Fruit fly (Drosophila melanogaster) whole organism, embryonic: ENCODE data around the gene Egfrap.
A peak's percentile ranks its signal among the peaks of the same experiment; 100 is the strongest.

Experiments used
- ATbp ChIP-seq: fragments of 200-800 bp; sonication (Bioruptor generic); optimal IDR thresholded peaks from 2 replicates; lab custom pipeline; 2017; ENCODE audit warnings: missing biosample characterization, mild to moderate bottlenecking, missing genetic modification characterization, missing genetic modification reagents
- BtbVII ChIP-seq: fragments of 200-800 bp; sonication (Bioruptor generic); optimal IDR thresholded peaks from 3 replicates; lab custom pipeline; 2017; ENCODE audit warnings: missing biosample characterization, mild to moderate bottlenecking, missing genetic modification characterization
- CG10321 ChIP-seq: fragments of 200-800 bp; sonication (Bioruptor generic); IDR thresholded peaks from 2 replicates; pipeline ENCODE4 v1.3.6; 2022; ENCODE audit warnings: missing biosample characterization, missing genetic modification characterization
- CG11093 ChIP-seq: fragments of 200-800 bp; sonication (Bioruptor generic); IDR thresholded peaks from 3 replicates; pipeline ENCODE4 v1.3.6; 2022; ENCODE audit warnings: missing biosample characterization, missing genetic modification characterization
- CG13287 ChIP-seq: fragments of 200-800 bp; sonication (Bioruptor generic); IDR thresholded peaks from 2 replicates; pipeline ENCODE4 v1.3.6; 2022; ENCODE audit warnings: missing biosample characterization, missing genetic modification characterization; ENCODE audit not compliant: partially characterized antibody
- CG15601 ChIP-seq: fragments of 200-800 bp; sonication (Bioruptor generic); optimal IDR thresholded peaks from 3 replicates; lab custom pipeline; 2019; ENCODE audit warnings: missing biosample characterization, mild to moderate bottlenecking, missing genetic modification characterization, moderate library complexity
- CG16815 ChIP-seq: fragments of 200-800 bp; sonication (Bioruptor generic); optimal IDR thresholded peaks from 3 replicates; lab custom pipeline; 2017; ENCODE audit warnings: missing biosample characterization, mild to moderate bottlenecking, missing genetic modification characterization
- CG18262 ChIP-seq: fragments of 200-800 bp; optimal IDR thresholded peaks from 3 replicates; lab custom pipeline; 2019; ENCODE audit warnings: missing biosample characterization, mild to moderate bottlenecking, missing genetic modification characterization, moderate library complexity
- CG18476 ChIP-seq: fragments of 200-800 bp; sonication (Bioruptor generic); optimal IDR thresholded peaks from 2 replicates; lab custom pipeline; 2016; ENCODE audit warnings: missing biosample characterization, mild to moderate bottlenecking, missing genetic modification characterization
- CG32767 ChIP-seq: fragments of 200-800 bp; sonication (Bioruptor generic); IDR thresholded peaks from 2 replicates; pipeline ENCODE4 v1.3.6; 2022; ENCODE audit warnings: missing biosample characterization, missing genetic modification characterization
- CG32772 ChIP-seq: fragments of 200-800 bp; sonication (Bioruptor generic); IDR thresholded peaks from 2 replicates; pipeline ENCODE4 v1.3.6; 2022; ENCODE audit warnings: missing biosample characterization, missing genetic modification characterization
- CG34422 ChIP-seq: fragments of 200-800 bp; sonication (Bioruptor generic); IDR thresholded peaks from 3 replicates; pipeline ENCODE4 v1.3.6; 2022; ENCODE audit warnings: missing biosample characterization, missing genetic modification characterization
- CG4617 ChIP-seq: fragments of 200-800 bp; sonication (Bioruptor generic); optimal IDR thresholded peaks from 3 replicates; lab custom pipeline; 2016; ENCODE audit warnings: missing biosample characterization, missing genetic modification characterization, borderline replicate concordance
- CG8290 ChIP-seq, 3 experiments: fragments of 200-800 bp; sonication (Bioruptor generic); optimal IDR thresholded peaks; 2 replicates each; lab custom pipeline; 2016 to 2019; ENCODE audit warnings: missing biosample characterization in 3 of 3, missing genetic modification characterization in 3 of 3, mild to moderate bottlenecking in 2 of 3, moderate library complexity in 1 of 3
- CG8388 ChIP-seq: fragments of 200-800 bp; sonication (Bioruptor generic); optimal IDR thresholded peaks from 2 replicates; lab custom pipeline; 2019; ENCODE audit warnings: missing biosample characterization, mild to moderate bottlenecking, missing genetic modification characterization, moderate library complexity
- CG9817 ChIP-seq: fragments of 200-800 bp; sonication (Bioruptor generic); optimal IDR thresholded peaks from 2 replicates; lab custom pipeline; 2018; ENCODE audit warnings: missing biosample characterization, mild to moderate bottlenecking, missing genetic modification characterization, moderate library complexity
- CTCF ChIP-seq: fragments of 200-800 bp; sonication (Bioruptor generic); optimal IDR thresholded peaks from 2 replicates; lab custom pipeline; 2017; ENCODE audit warnings: missing biosample characterization, mild to moderate bottlenecking, missing genetic modification characterization, moderate library complexity
- CkIIα-i1 ChIP-seq: fragments of 200-800 bp; sonication (Bioruptor generic); IDR thresholded peaks from 2 replicates; pipeline ENCODE4 v1.3.6; 2022; ENCODE audit warnings: missing biosample characterization, missing genetic modification characterization
- Doc2 ChIP-seq: fragments of 200-800 bp; sonication (Bioruptor generic); IDR thresholded peaks from 2 replicates; pipeline ENCODE4 v1.3.6; 2022; ENCODE audit warnings: missing biosample characterization, missing genetic modification characterization
- Hmr ChIP-seq: fragments of 200-800 bp; sonication (Bioruptor generic); optimal IDR thresholded peaks from 3 replicates; lab custom pipeline; 2017; ENCODE audit warnings: mild to moderate bottlenecking, missing biosample characterization, missing genetic modification reagents, missing genetic modification characterization
- Oli ChIP-seq: fragments of 200-800 bp; sonication (Bioruptor generic); optimal IDR thresholded peaks from 2 replicates; lab custom pipeline; 2018; ENCODE audit warnings: missing biosample characterization, mild to moderate bottlenecking, missing genetic modification characterization, moderate library complexity
- Opbp ChIP-seq: fragments of 200-800 bp; sonication (Bioruptor generic); IDR thresholded peaks from 3 replicates; pipeline ENCODE4 v1.3.6; 2022; ENCODE audit warnings: missing biosample characterization, missing genetic modification characterization; ENCODE audit not compliant: partially characterized antibody
- PHDP ChIP-seq: fragments of 200-800 bp; sonication (Bioruptor generic); optimal IDR thresholded peaks from 3 replicates; lab custom pipeline; 2018; ENCODE audit warnings: missing biosample characterization, mild to moderate bottlenecking, missing genetic modification characterization, moderate library complexity
- Ravus ChIP-seq: fragments of 200-800 bp; sonication (Bioruptor generic); IDR thresholded peaks from 2 replicates; pipeline ENCODE4 v1.3.6; 2022; ENCODE audit warnings: missing biosample characterization, missing genetic modification characterization
- ara ChIP-seq: fragments of 200-800 bp; sonication (Bioruptor generic); IDR thresholded peaks from 2 replicates; pipeline ENCODE4 v1.3.6; 2022; ENCODE audit warnings: missing biosample characterization, missing genetic modification characterization
- bbx ChIP-seq: fragments of 200-800 bp; sonication (Bioruptor generic); IDR thresholded peaks from 2 replicates; pipeline ENCODE4 v1.3.6; 2022; ENCODE audit warnings: missing biosample characterization, missing genetic modification characterization; ENCODE audit not compliant: partially characterized antibody
- cas ChIP-seq: fragments of 200-800 bp; sonication (Bioruptor generic); IDR thresholded peaks from 2 replicates; pipeline ENCODE4 v1.3.6; 2022; ENCODE audit warnings: missing biosample characterization, missing genetic modification characterization
- cato ChIP-seq: fragments of 200-800 bp; sonication (Bioruptor generic); optimal IDR thresholded peaks from 2 replicates; lab custom pipeline; 2016; ENCODE audit warnings: missing biosample characterization, missing genetic modification characterization, borderline replicate concordance
- dati ChIP-seq: fragments of 200-800 bp; sonication (Bioruptor generic); IDR thresholded peaks from 2 replicates; pipeline ENCODE4 v1.3.6; 2022; ENCODE audit warnings: missing biosample characterization, missing genetic modification characterization
- ewg ChIP-seq: fragments of 200-800 bp; sonication (Bioruptor generic); optimal IDR thresholded peaks from 3 replicates; lab custom pipeline; 2017; ENCODE audit warnings: mild to moderate bottlenecking, missing biosample characterization, missing genetic modification reagents, missing genetic modification characterization
- fu2 ChIP-seq: fragments of 200-800 bp; sonication (Bioruptor generic); optimal IDR thresholded peaks from 2 replicates; lab custom pipeline; 2016; ENCODE audit warnings: missing biosample characterization, missing genetic modification characterization
- gt ChIP-seq: fragments of 200-800 bp; sonication (Bioruptor generic); IDR thresholded peaks from 2 replicates; pipeline ENCODE4 v1.3.6; 2022; ENCODE audit warnings: missing biosample characterization, missing genetic modification characterization
- hkb ChIP-seq, 2 experiments: fragments of 200-800 bp in 1 of 2; fragments of >200 bp in 1 of 2; sonication (Bioruptor generic) in 1 of 2; IDR thresholded peaks in 1 of 2; optimal IDR thresholded peaks in 1 of 2; 2 replicates each; pipeline versions ENCODE4 v1.3.6 to Lab custom; 2017 to 2022; ENCODE audit warnings: missing biosample characterization in 1 of 2, missing genetic modification characterization in 1 of 2
- hth ChIP-seq: fragments of >200 bp; optimal IDR thresholded peaks from 2 replicates; lab custom pipeline; 2017; ENCODE audit warnings: inconsistent platforms
- kah ChIP-seq: fragments of 200-800 bp; sonication (Bioruptor generic); optimal IDR thresholded peaks from 2 replicates; lab custom pipeline; 2018; ENCODE audit warnings: missing biosample characterization, mild to moderate bottlenecking, missing genetic modification characterization
- pzg ChIP-seq: fragments of 200-800 bp; sonication (Bioruptor generic); optimal IDR thresholded peaks from 3 replicates; lab custom pipeline; 2018; ENCODE audit warnings: missing biosample characterization, mild to moderate bottlenecking, missing genetic modification characterization, moderate library complexity
- scrt ChIP-seq: fragments of 200-800 bp; sonication (Bioruptor generic); optimal IDR thresholded peaks from 2 replicates; lab custom pipeline; 2018; ENCODE audit warnings: missing biosample characterization, mild to moderate bottlenecking, missing genetic modification characterization, moderate library complexity
- sug ChIP-seq: fragments of 200-800 bp; optimal IDR thresholded peaks from 2 replicates; lab custom pipeline; 2019; ENCODE audit warnings: missing biosample characterization, mild to moderate bottlenecking, missing genetic modification characterization, moderate library complexity
- twi ChIP-seq: fragments of 200-800 bp; optimal IDR thresholded peaks from 2 replicates; lab custom pipeline; 2019; ENCODE audit warnings: missing biosample characterization, mild to moderate bottlenecking, missing genetic modification characterization, moderate library complexity
- usp ChIP-seq: fragments of >200 bp; optimal IDR thresholded peaks from 2 replicates; lab custom pipeline; 2017; ENCODE audit warnings: missing biosample characterization, missing genetic modification characterization

Gene Egfrap

dm6 chr3L:5920778-5921177 is 29.7 kb downstream of the Egfrap start (continued):
- TF ChIP-seq CG18476: no peak
- no peak for TF ChIP-seq dati (GFP tag; lab: Robert Waterston, UW)
- TF ChIP-seq ATbp (GFP tag; lab: Kevin White, UChicago): no peak
- TF ChIP-seq CG8290 (GFP tag; optimal IDR thresholded peaks at IDR 0.05; lab: Kevin White, UChicago): no peak
- TF ChIP-seq CG8290 (tag; optimal IDR thresholded peaks at IDR 0.05; lab: Kevin White, UChicago): peak in 1 of 2 experiments; percentile 5
- TF ChIP-seq CG32772: no peak
- peak; percentile 39; the same call in 1 of the 2 replicates for TF ChIP-seq CG13287 (GFP tag; lab: Robert Waterston, UW)
- TF ChIP-seq pzg (GFP tag; lab: Kevin White, UChicago): peak; percentile 13
- no peak for TF ChIP-seq hkb (optimal IDR thresholded peaks at IDR 0.05; lab: Kevin White, UChicago)
- peak; percentile 42; the same call in 1 of the 2 replicates for TF ChIP-seq hkb (GFP tag; IDR thresholded peaks at IDR 0.05; lab: Robert Waterston, UW)
- TF ChIP-seq PHDP (tag; lab: Kevin White, UChicago): peak; percentile 21
- TF ChIP-seq Oli: peak; percentile 4
- no peak for TF ChIP-seq BtbVII (GFP tag; lab: Kevin White, UChicago)
- peak; percentile 35 for TF ChIP-seq CG8388 (GFP tag; lab: Kevin White, UChicago)
- peak; percentile 37; the same call in 1 of the 3 replicates for TF ChIP-seq CG34422 (GFP tag; lab: Robert Waterston, UW)
- TF ChIP-seq fu2 (GFP tag; lab: Kevin White, UChicago): no peak
- peak; percentile 87; the same call in 1 of the 2 replicates for TF ChIP-seq CG32767 (GFP tag; lab: Robert Waterston, UW)
- TF ChIP-seq Hmr (GFP tag; lab: Kevin White, UChicago): peak; percentile 14

- TF ChIP-seq CTCF (peak; percentile 72), usp (GFP tag; lab: Kevin White, UChicago) (no peak), scrt (GFP tag; lab: Kevin White, UChicago) (peak; percentile 91), ara (GFP tag; lab: Robert Waterston, UW) (no peak), CG16815 (GFP tag; lab: Kevin White, UChicago) (no peak), twi (tag; lab: Kevin White, UChicago) (no peak), ATbp (GFP tag; lab: Kevin White, UChicago) (no peak), CG18262 (tag; lab: Kevin White, UChicago) (no peak), CG15601 (tag; lab: Kevin White, UChicago) (peak; percentile 46), ewg (GFP tag; lab: Kevin White, UChicago) (peak; percentile 61), bbx (GFP tag; lab: Robert Waterston, UW) (no peak)
Observed at dm6 chr3L:5907077-5907476, 43.4 kb downstream of the Egfrap start, which contains the start of gene CG13288. TSS of gene CG13288 (plus strand) at chr3L:5907381.

dm6 chr3L:5906599-5906998 is 43.9 kb downstream of the Egfrap start, which contains the start of gene CG10486:
TSS of gene CG10486 (minus strand) at chr3L:5906699.
- TF ChIP-seq CG10321 (GFP tag; lab: Robert Waterston, UW): no peak
- no peak for TF ChIP-seq cas (GFP tag; lab: Robert Waterston, UW)
- TF ChIP-seq sug: no peak
- TF ChIP-seq CG4617 (GFP tag; lab: Kevin White, UChicago): no peak
- no peak for TF ChIP-seq CG9817 (tag; lab: Kevin White, UChicago)
- no peak for TF ChIP-seq Oli
- TF ChIP-seq Doc2: no peak
- TF ChIP-seq Opbp (GFP tag; lab: Robert Waterston, UW): no peak
- no peak for TF ChIP-seq kah (GFP tag; lab: Kevin White, UChicago)
- TF ChIP-seq CG11093: no peak
- no peak for TF ChIP-seq hth (lab: Kevin White, UChicago)
- TF ChIP-seq gt (GFP tag; lab: Robert Waterston, UW): no peak
- no peak for TF ChIP-seq CkIIα-i1 (GFP tag; lab: Robert Waterston, UW)
- TF ChIP-seq Ravus: no peak
- no peak for TF ChIP-seq cato (GFP tag; lab: Kevin White, UChicago)
- TF ChIP-seq, all 482 proteins: peak for 0
